Fruit fly (Drosophila melanogaster) whole organism, prepupa: Measurements from ENCODE around the gene CecA2.

Experiments used
- CG10631 ChIP-seq: fragments of 200-800 bp; sonication (Bioruptor generic); optimal IDR thresholded peaks from 2 replicates; lab custom pipeline; 2016; ENCODE audit warnings: missing biosample characterization, missing genetic modification characterization
- CG10669 ChIP-seq: fragments of 200-800 bp; sonication (Bioruptor generic); optimal IDR thresholded peaks from 3 replicates; lab custom pipeline; 2018; ENCODE audit warnings: missing biosample characterization, mild to moderate bottlenecking, missing genetic modification characterization, moderate library complexity
- CG11294 ChIP-seq: fragments of 200-800 bp; sonication (Bioruptor generic); IDR thresholded peaks from 2 replicates; pipeline ENCODE4 v1.3.6; 2022; ENCODE audit warnings: missing biosample characterization, missing genetic modification characterization
- CG11762 ChIP-seq: fragments of 200-800 bp; sonication (Bioruptor generic); optimal IDR thresholded peaks from 3 replicates; lab custom pipeline; 2016; ENCODE audit warnings: missing biosample characterization, missing genetic modification characterization; ENCODE audit not compliant: insufficient read depth
- CG11902 ChIP-seq: fragments of 200-800 bp; sonication (Bioruptor generic); optimal IDR thresholded peaks from 3 replicates; lab custom pipeline; 2016; ENCODE audit warnings: missing biosample characterization, missing genetic modification characterization
- CG1621 ChIP-seq: fragments of 200-800 bp; sonication (Bioruptor generic); optimal IDR thresholded peaks from 3 replicates; lab custom pipeline; 2018; ENCODE audit warnings: missing biosample characterization, mild to moderate bottlenecking, missing genetic modification characterization
- CG16779 ChIP-seq: fragments of 200-800 bp; sonication (Bioruptor generic); optimal IDR thresholded peaks from 3 replicates; lab custom pipeline; 2017; ENCODE audit warnings: missing biosample characterization, mild to moderate bottlenecking, missing genetic modification characterization
- CG3032 ChIP-seq: fragments of 200-800 bp; optimal IDR thresholded peaks from 2 replicates; lab custom pipeline; 2019; ENCODE audit warnings: missing biosample characterization, mild to moderate bottlenecking, missing genetic modification characterization, moderate library complexity
- CG3919 ChIP-seq: fragments of 200-800 bp; sonication (Bioruptor generic); optimal IDR thresholded peaks from 3 replicates; lab custom pipeline; 2016; ENCODE audit warnings: missing biosample characterization, missing genetic modification characterization
- CG4318 ChIP-seq: fragments of 200-800 bp; sonication (Bioruptor generic); optimal IDR thresholded peaks from 3 replicates; lab custom pipeline; 2017; ENCODE audit warnings: missing biosample characterization, mild to moderate bottlenecking, missing genetic modification characterization
- CG6163 ChIP-seq: fragments of 200-800 bp; sonication (Bioruptor generic); IDR thresholded peaks from 3 replicates; pipeline ENCODE4 v1.3.6; 2022; ENCODE audit warnings: missing biosample characterization, missing genetic modification characterization
- CG6792 ChIP-seq: fragments of 200-800 bp; sonication (Bioruptor generic); optimal IDR thresholded peaks from 3 replicates; lab custom pipeline; 2016; ENCODE audit warnings: missing biosample characterization, missing genetic modification characterization
- CG6808 ChIP-seq: fragments of 200-800 bp; sonication (Bioruptor generic); optimal IDR thresholded peaks from 3 replicates; lab custom pipeline; 2017; ENCODE audit warnings: missing biosample characterization, missing genetic modification characterization, mild to moderate bottlenecking, moderate library complexity, missing genetic modification reagents
- CG6854 ChIP-seq: fragments of 200-800 bp; sonication (Bioruptor generic); optimal IDR thresholded peaks from 2 replicates; lab custom pipeline; 2017; ENCODE audit warnings: missing biosample characterization, mild to moderate bottlenecking, missing genetic modification characterization
- CG7368 ChIP-seq: fragments of 200-800 bp; sonication (Bioruptor generic); optimal IDR thresholded peaks from 3 replicates; lab custom pipeline; 2016; ENCODE audit warnings: missing biosample characterization, missing genetic modification characterization
- CG8319 ChIP-seq: fragments of 200-800 bp; sonication (Bioruptor generic); optimal IDR thresholded peaks from 3 replicates; lab custom pipeline; 2016; ENCODE audit warnings: missing biosample characterization, missing genetic modification characterization
- CG8632 ChIP-seq: fragments of 200-800 bp; sonication (Bioruptor generic); optimal IDR thresholded peaks from 3 replicates; lab custom pipeline; 2016; ENCODE audit warnings: missing biosample characterization, missing genetic modification characterization
- CG9139 ChIP-seq: fragments of 200-800 bp; sonication (Bioruptor generic); optimal IDR thresholded peaks from 3 replicates; lab custom pipeline; 2017; ENCODE audit warnings: missing biosample characterization, mild to moderate bottlenecking, missing genetic modification characterization
- Eip75B ChIP-seq: fragments of 200-800 bp; sonication (Bioruptor generic); optimal IDR thresholded peaks from 3 replicates; lab custom pipeline; 2016; ENCODE audit warnings: missing biosample characterization, missing genetic modification characterization
- Eip78C ChIP-seq: fragments of 200-800 bp; sonication (Bioruptor generic); peaks from one replicate; lab custom pipeline; 2016; ENCODE audit warnings: missing biosample characterization, missing genetic modification characterization
- Eip93F ChIP-seq: fragments of 200-800 bp; sonication (Bioruptor generic); optimal IDR thresholded peaks from 2 replicates; lab custom pipeline; 2016; ENCODE audit warnings: missing biosample characterization, mild to moderate bottlenecking, missing genetic modification characterization
- Ets96B ChIP-seq: fragments of 200-800 bp; optimal IDR thresholded peaks from 2 replicates; lab custom pipeline; 2019; ENCODE audit warnings: missing biosample characterization, mild to moderate bottlenecking, missing genetic modification characterization, moderate library complexity
- Gug ChIP-seq: fragments of 200-800 bp; sonication (Bioruptor generic); IDR thresholded peaks from 2 replicates; pipeline ENCODE4 v1.3.6; 2022; ENCODE audit warnings: missing biosample characterization, missing genetic modification characterization
- Hr4 ChIP-seq: fragments of 200-800 bp; sonication (Bioruptor generic); optimal IDR thresholded peaks from 3 replicates; lab custom pipeline; 2016; ENCODE audit warnings: missing biosample characterization, missing genetic modification characterization
- Lpt ChIP-seq: fragments of 200-800 bp; sonication (Bioruptor generic); optimal IDR thresholded peaks from 3 replicates; lab custom pipeline; 2016; ENCODE audit warnings: missing biosample characterization, missing genetic modification characterization
- OdsH ChIP-seq: fragments of 200-800 bp; sonication (Bioruptor generic); optimal IDR thresholded peaks from 3 replicates; lab custom pipeline; 2016; ENCODE audit warnings: missing biosample characterization, missing genetic modification characterization
- achi ChIP-seq: fragments of 200-800 bp; sonication (Bioruptor generic); optimal IDR thresholded peaks from 3 replicates; lab custom pipeline; 2016; ENCODE audit warnings: missing biosample characterization, missing genetic modification characterization
- acj6 ChIP-seq: fragments of 200-800 bp; sonication (Bioruptor generic); optimal IDR thresholded peaks from 3 replicates; lab custom pipeline; 2016; ENCODE audit warnings: missing biosample characterization, missing genetic modification characterization
- cyc ChIP-seq: fragments of 200-800 bp; sonication (Bioruptor generic); optimal IDR thresholded peaks from 3 replicates; lab custom pipeline; 2016; ENCODE audit warnings: missing biosample characterization, missing genetic modification characterization
- dsx ChIP-seq: fragments of 200-800 bp; optimal IDR thresholded peaks from 3 replicates; lab custom pipeline; 2019; ENCODE audit warnings: missing biosample characterization, mild to moderate bottlenecking, missing genetic modification characterization, moderate library complexity; ENCODE audit not compliant: poor library complexity, severe bottlenecking
- eg ChIP-seq: fragments of 200-800 bp; sonication (Bioruptor generic); IDR thresholded peaks from 3 replicates; pipeline ENCODE4 v1.3.6; 2022; ENCODE audit warnings: missing biosample characterization, missing genetic modification characterization
- esn ChIP-seq: fragments of 200-800 bp; sonication (Bioruptor generic); optimal IDR thresholded peaks from 2 replicates; lab custom pipeline; 2016; ENCODE audit warnings: missing biosample characterization, mild to moderate bottlenecking, missing genetic modification characterization, moderate library complexity
- fd59A ChIP-seq: fragments of 200-800 bp; sonication (Bioruptor generic); optimal IDR thresholded peaks from 2 replicates; lab custom pipeline; 2017; ENCODE audit warnings: missing biosample characterization, mild to moderate bottlenecking, missing genetic modification characterization, missing genetic modification reagents
- fkh ChIP-seq: fragments of 200-800 bp; sonication (Bioruptor generic); optimal IDR thresholded peaks from 3 replicates; lab custom pipeline; 2017; ENCODE audit warnings: missing biosample characterization, mild to moderate bottlenecking, missing genetic modification characterization, moderate library complexity
- salr ChIP-seq, 2 experiments: fragments of 200-800 bp; sonication (Bioruptor generic); optimal IDR thresholded peaks; 3 replicates each; lab custom pipeline; 2016 to 2018; ENCODE audit warnings: missing biosample characterization in 2 of 2, missing genetic modification characterization in 2 of 2, mild to moderate bottlenecking in 1 of 2
- ss ChIP-seq, 2 experiments: fragments of 200-800 bp; sonication (Bioruptor generic); optimal IDR thresholded peaks; 2 replicates in 1 of 2; 3 replicates in 1 of 2; lab custom pipeline; 2017 to 2018; ENCODE audit warnings: mild to moderate bottlenecking in 2 of 2, missing biosample characterization in 2 of 2, missing genetic modification characterization in 2 of 2, moderate library complexity in 1 of 2
- svp ChIP-seq: fragments of 200-800 bp; sonication (Bioruptor generic); peaks from one replicate; lab custom pipeline; 2016; ENCODE audit warnings: missing biosample characterization, missing genetic modification characterization

CecA2 gene

dm6 chr3R:30247802-30248363, 35.9 kb downstream of the CecA2 start:
- TF ChIP-seq Eip78C (peak; percentile 41), fd59A (GFP tag; lab: Kevin White, UChicago) (no peak), eg (GFP tag; lab: Robert Waterston, UW) (0 out of 3 replicates have a peak, but pooled peaks have one; percentile 26)
- TF ChIP-seq, all 60 proteins: peak for 2

- TF ChIP-seq CG3919 (GFP tag; lab: Kevin White, UChicago) (no peak), Eip78C (peak; percentile 41)
- TF ChIP-seq, all 60 proteins: peak for 1
Measured at dm6 chr3R:30248565-30248964, 36.6 kb downstream of the CecA2 start.

- TF ChIP-seq Ets96B = no peak
- no peak for TF ChIP-seq Hr4 (GFP tag; lab: Kevin White, UChicago)
- TF ChIP-seq CG6854 (GFP tag; lab: Kevin White, UChicago) = no peak
- TF ChIP-seq cyc (GFP tag; lab: Kevin White, UChicago) = no peak
- TF ChIP-seq fd59A (GFP tag; lab: Kevin White, UChicago) = no peak
- no peak for TF ChIP-seq CG16779 (tag; lab: Kevin White, UChicago)
- TF ChIP-seq CG11902 (GFP tag; lab: Kevin White, UChicago) = no peak
- TF ChIP-seq achi = no peak
- TF ChIP-seq dsx (GFP tag; lab: Kevin White, UChicago) = no peak
- no peak for TF ChIP-seq CG9139 (GFP tag; lab: Kevin White, UChicago)
- TF ChIP-seq CG6808 (GFP tag; lab: Kevin White, UChicago) = no peak
- no peak for TF ChIP-seq OdsH (GFP tag; lab: Kevin White, UChicago)
- no peak for TF ChIP-seq Gug
- TF ChIP-seq esn (GFP tag; lab: Kevin White, UChicago) = no peak
- no peak for TF ChIP-seq CG1621 (tag; lab: Kevin White, UChicago)
- no peak for TF ChIP-seq CG6792 (GFP tag; lab: Kevin White, UChicago)
- no peak for TF ChIP-seq CG8632 (GFP tag; lab: Kevin White, UChicago)
Measured at dm6 chr3R:30249283-30249682, 37.3 kb downstream of the CecA2 start, which contains the start of gene CG34299. TSS of gene CG34299 (plus strand) at chr3R:30249583.

dm6 chr3R:30250496-30250978, 38.6 kb downstream of the CecA2 start, which contains the start of gene CG9682:
TSS of gene CG9682 (plus strand) at chr3R:30250928.
- TF ChIP-seq CG10631 = no peak
- TF ChIP-seq ss (GFP tag; optimal IDR thresholded peaks at IDR 0.05; lab: Kevin White, UChicago) = no peak
- no peak for TF ChIP-seq CG3032 (tag; lab: Kevin White, UChicago)
- TF ChIP-seq CG8319 = no peak
- no peak for TF ChIP-seq svp (GFP tag; lab: Kevin White, UChicago)
- TF ChIP-seq salr (GFP tag; optimal IDR thresholded peaks at IDR 0.05; lab: Kevin White, UChicago) = no peak
- TF ChIP-seq CG4318 (GFP tag; lab: Kevin White, UChicago) = no peak
- no peak for TF ChIP-seq fkh (GFP tag; lab: Kevin White, UChicago)
- no peak for TF ChIP-seq Lpt
- TF ChIP-seq CG9139 (GFP tag; lab: Kevin White, UChicago) = no peak
- no peak for TF ChIP-seq dsx (GFP tag; lab: Kevin White, UChicago)
- TF ChIP-seq CG1621 (tag; lab: Kevin White, UChicago) = no peak
- no peak for TF ChIP-seq CG7368 (GFP tag; lab: Kevin White, UChicago)
- no peak for TF ChIP-seq CG6792 (GFP tag; lab: Kevin White, UChicago)
- no peak for TF ChIP-seq CG6163

- TF ChIP-seq Lpt (no peak), Eip93F (GFP tag; lab: Kevin White, UChicago) (no peak), CG11762 (GFP tag; lab: Kevin White, UChicago) (no peak), acj6 (GFP tag; lab: Kevin White, UChicago) (no peak), svp (GFP tag; lab: Kevin White, UChicago) (no peak), Eip75B (GFP tag; lab: Kevin White, UChicago) (no peak), CG11294 (GFP tag; lab: Robert Waterston, UW) (no peak), CG10669 (no peak)
Measured at dm6 chr3R:30252317-30252716, 40.4 kb downstream of the CecA2 start.
